Fruit fly (Drosophila melanogaster): ENCODE results near the gene Rac2.

Gene Rac2

DNA sequence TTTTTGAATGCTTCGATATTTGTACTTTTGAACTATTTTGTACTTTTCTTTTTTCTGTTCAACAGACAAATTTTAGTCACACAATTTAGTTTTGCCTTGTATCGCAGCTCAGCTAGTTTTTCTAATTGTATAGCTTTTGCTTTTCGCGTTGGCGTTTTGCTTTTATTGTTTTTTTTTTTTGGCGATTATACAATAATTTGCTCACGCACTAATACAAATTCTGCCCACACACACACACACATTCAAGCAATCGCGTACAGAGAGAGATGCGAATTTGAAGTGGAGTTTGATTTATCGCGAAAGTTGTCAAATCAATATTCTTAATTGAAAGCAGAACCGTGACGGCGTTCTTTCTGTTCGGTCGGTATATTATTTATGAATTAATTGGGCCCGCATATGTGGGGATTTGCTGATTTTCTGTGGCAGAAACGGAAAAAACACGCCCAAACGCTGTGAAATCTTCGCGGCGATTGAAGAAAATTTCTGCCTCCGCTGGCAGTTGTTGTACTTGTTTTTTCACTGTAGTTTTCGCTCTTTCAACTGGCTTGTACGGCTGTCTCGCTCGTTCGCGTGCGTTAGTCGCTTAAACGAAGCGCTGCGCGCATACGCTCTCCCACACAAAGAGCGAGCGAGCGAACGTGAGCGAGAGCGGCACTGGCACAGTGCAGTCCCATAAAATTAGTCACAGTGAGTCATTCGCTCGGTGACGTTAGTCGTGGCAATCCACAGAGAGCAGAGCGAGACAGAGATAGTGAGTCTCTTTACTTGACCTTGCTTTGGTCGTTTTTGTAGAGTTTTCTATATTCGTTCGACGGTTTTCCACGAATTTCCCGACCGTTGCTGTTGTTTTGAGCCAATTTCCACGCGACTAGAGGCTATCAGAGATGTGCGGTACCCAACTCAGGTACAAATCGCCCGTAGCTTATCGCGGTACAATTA is at the start of gene Rac2:
Rac2 (minus strand) TSS at position 476 of the 939 bp plus-strand sequence.
- no peak for TF ChIP-seq h (optimal IDR thresholded peaks at IDR 0.05)
- TF ChIP-seq Sin3A (optimal IDR thresholded peaks at IDR 0.05), result no peak
- TF ChIP-seq ttk (optimal IDR thresholded peaks at IDR 0.05), result no peak
- no peak for TF ChIP-seq psq (optimal IDR thresholded peaks at IDR 0.05)
- no peak for TF ChIP-seq insv (optimal IDR thresholded peaks at IDR 0.05)

DNA sequence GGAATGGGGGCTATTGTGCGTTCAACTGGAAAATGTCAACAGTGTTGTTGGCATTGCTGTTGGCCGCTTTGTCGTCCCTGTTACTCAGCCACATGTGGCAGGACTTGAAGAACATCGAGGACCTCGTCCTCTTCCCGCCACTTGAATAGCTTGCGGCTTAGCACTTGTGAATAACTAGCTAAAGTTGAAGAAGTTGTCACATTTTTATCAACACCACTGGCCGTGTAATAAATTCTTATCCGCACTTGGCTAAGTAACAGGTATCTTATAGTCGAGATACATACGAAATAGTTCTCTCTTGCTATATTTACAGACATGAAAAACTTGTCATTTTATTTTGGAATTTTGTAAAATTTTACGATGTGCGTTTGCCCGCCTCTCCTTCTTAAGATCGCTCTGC is 40.3 kb upstream of the Rac2 start, which contains the start of gene CG43292:
CG43292 (plus strand) TSS at position 301 of the 400 bp plus-strand sequence.
- TF ChIP-seq Sin3A (optimal IDR thresholded peaks at IDR 0.05) (no peak), h (optimal IDR thresholded peaks at IDR 0.05) (no peak), ttk (optimal IDR thresholded peaks at IDR 0.05) (no peak), insv (optimal IDR thresholded peaks at IDR 0.05) (no peak), Myc (optimal IDR thresholded peaks at IDR 0.05) (no peak), psq (optimal IDR thresholded peaks at IDR 0.05) (no peak)

DNA sequence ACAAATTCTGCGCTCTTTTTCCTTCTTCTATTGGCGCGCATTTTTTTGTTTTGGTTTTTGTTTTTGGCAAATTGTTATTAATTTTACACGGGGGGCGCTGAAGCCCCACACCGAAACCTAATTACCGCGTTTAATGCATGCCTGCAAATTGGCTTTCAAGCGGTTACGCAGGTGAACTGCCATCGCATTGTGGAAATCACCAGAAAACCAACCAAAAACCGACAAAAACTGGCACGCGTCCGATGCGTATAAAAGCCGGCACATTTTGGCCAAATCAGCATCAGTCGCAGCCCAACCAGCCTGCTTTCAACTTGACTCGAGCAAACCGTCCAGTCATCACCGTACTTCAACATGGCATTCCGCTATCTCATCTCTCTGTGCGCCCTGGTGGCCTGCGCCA is 36.3 kb upstream of the Rac2 start, which contains the start of gene CG8541:
CG8541 (plus strand) TSS at position 301 of the 400 bp plus-strand sequence.
- no peak for TF ChIP-seq h (optimal IDR thresholded peaks at IDR 0.05)

DNA sequence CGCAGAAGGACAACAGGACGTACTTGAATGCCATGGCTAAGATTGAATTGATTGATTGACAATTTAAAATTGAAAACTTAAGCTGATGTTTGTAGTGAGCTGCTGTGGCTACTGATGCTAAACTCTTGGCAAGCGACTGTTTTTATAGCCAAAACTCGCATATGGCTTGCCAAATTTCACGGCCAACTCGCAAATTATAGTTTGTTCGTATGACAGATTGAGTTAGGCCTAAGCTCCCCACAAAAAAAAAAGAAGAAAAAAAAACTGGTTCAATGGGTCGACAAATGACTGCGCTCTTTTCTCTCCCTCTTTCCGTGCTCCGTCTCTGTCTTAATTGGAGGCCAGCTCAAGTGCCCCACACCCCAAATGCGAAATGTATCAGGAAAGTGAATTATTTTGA is 35.2 kb upstream of the Rac2 start, which contains the start of gene CG8543:
CG8543 (minus strand) TSS at position 101 of the 400 bp plus-strand sequence.
- TF ChIP-seq Myc (optimal IDR thresholded peaks at IDR 0.05) (no peak), insv (optimal IDR thresholded peaks at IDR 0.05) (no peak), Sin3A (optimal IDR thresholded peaks at IDR 0.05) (no peak), ttk (optimal IDR thresholded peaks at IDR 0.05) (no peak), h (optimal IDR thresholded peaks at IDR 0.05) (no peak), psq (optimal IDR thresholded peaks at IDR 0.05) (no peak)

DNA sequence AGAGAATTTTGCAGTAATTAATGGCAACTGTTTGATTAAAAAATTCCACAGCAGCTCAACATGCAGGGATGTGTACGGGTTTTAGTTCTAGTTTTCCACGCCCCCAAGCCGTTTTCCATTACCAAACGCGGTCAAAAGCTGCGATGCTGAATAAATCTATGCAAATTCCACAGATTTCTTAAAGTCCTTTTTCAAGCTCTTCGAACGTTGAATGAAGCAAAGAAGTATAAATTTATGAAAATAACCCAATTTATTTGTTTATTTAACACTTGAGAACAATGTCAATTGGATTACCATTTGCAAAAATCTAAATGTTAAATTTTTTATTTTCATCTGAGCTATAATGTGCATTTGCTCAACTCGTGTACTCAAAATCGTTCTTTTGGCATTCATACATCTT is 30.2 kb upstream of the Rac2 start, which contains the start of the genes CG42660, CG42661 and Tsp66A:
CG42660 (plus strand) TSS at position 301 of the 400 bp plus-strand sequence.
CG42661 (plus strand) TSS at position 301 of the 400 bp plus-strand sequence.
Tsp66A (plus strand) TSS at position 301 of the 400 bp plus-strand sequence.
- TF ChIP-seq ttk (optimal IDR thresholded peaks at IDR 0.05) (no peak), Myc (optimal IDR thresholded peaks at IDR 0.05) (no peak), psq (optimal IDR thresholded peaks at IDR 0.05) (no peak), h (optimal IDR thresholded peaks at IDR 0.05) (no peak), insv (optimal IDR thresholded peaks at IDR 0.05) (no peak), Sin3A (optimal IDR thresholded peaks at IDR 0.05) (no peak)

DNA sequence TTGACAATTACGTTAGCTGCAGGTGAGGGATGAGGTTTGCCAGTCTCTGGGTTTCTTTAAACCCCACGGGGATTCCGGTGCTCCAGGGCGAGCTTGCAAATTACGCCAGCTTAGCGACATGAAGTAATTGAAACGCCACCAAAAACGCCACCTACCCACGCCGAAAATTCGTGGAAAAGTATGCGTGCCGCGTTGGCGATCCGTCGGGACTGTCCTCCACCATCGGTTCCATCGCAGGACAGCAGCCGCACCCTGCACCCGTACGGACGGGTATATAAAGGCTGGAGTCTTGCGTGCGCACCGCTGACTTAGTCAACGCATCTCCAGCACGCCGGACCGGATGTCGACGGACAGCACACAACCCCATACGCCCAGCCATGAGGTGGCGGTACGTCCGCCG is 20.9 kb upstream of the Rac2 start, which contains the start of gene ppk26:
ppk26 (plus strand) TSS at position 301 of the 400 bp plus-strand sequence.
- no peak for TF ChIP-seq insv (optimal IDR thresholded peaks at IDR 0.05)
- no peak for TF ChIP-seq Myc (optimal IDR thresholded peaks at IDR 0.05)
- TF ChIP-seq h (optimal IDR thresholded peaks at IDR 0.05), result no peak
- no peak for TF ChIP-seq psq (optimal IDR thresholded peaks at IDR 0.05)
- TF ChIP-seq Sin3A (optimal IDR thresholded peaks at IDR 0.05), result no peak
- TF ChIP-seq ttk (optimal IDR thresholded peaks at IDR 0.05), result no peak

DNA sequence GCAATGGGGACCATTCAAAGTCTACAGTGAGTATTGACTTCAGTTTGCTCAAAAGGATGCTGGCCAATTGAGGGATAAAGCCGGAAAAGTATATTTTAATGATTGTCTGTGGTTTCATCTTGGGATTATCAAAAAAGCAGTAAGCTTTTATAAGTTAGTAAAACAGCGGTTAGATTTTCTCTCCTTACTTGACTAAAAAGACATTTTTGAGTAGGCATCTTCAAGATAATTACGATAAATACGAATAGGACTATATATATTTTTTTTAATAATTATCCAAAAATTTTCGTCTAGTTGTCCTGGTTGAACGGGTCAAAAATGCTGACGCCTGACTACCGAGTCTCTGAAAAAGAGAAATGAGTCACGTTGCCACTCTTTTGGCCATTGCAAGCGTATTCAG is 15.6 kb upstream of the Rac2 start, which contains the start of gene CG33278:
CG33278 (plus strand) TSS at position 301 of the 400 bp plus-strand sequence.
- no peak for TF ChIP-seq ttk (optimal IDR thresholded peaks at IDR 0.05)
- no peak for TF ChIP-seq psq (optimal IDR thresholded peaks at IDR 0.05)
- no peak for TF ChIP-seq Myc (optimal IDR thresholded peaks at IDR 0.05)
- no peak for TF ChIP-seq Sin3A (optimal IDR thresholded peaks at IDR 0.05)
- no peak for TF ChIP-seq insv (optimal IDR thresholded peaks at IDR 0.05)
- TF ChIP-seq h (optimal IDR thresholded peaks at IDR 0.05), result no peak

DNA sequence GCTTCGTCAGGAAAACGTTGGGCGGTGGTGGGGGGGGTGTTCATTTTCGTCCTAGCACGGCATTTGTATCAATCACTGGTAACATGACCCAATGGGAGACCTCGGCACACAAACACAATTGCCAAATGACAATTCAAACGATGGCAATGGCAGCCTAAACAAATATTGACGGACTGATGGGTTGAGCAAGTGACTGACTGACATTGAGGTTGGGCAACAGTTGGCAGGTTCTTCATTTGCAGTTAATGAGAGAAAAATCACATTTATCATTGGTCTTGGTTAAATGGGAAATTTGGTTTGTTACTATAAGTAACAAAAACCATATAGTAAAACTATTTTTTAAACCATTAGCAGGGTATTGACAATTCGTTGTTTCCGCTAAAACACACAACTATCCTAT is 14.1 kb upstream of the Rac2 start:
- no peak for TF ChIP-seq insv (optimal IDR thresholded peaks at IDR 0.05)
- TF ChIP-seq psq (optimal IDR thresholded peaks at IDR 0.05), result no peak
- no peak for TF ChIP-seq Sin3A (optimal IDR thresholded peaks at IDR 0.05)
- TF ChIP-seq h (optimal IDR thresholded peaks at IDR 0.05), result no peak
- TF ChIP-seq ttk (optimal IDR thresholded peaks at IDR 0.05), result no peak
- TF ChIP-seq Myc (optimal IDR thresholded peaks at IDR 0.05), result no peak

DNA sequence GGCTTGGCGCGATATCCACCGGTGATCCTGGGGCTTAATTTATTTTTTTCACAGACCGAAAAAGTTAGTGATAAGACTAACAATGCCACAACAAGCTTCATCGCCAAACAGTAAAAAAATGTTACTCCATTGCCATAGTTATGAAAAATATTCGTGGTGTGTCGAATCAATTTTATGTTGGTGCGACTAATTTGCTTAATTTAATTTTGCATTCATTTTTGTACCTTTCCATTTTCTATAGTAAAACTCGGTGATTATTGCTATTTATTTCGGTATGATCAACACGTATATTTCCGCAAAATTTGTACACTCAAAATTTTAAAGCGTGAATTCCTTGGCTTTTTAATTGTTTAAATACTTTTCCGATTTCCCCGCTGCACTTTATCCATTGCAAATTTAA is 5.6 kb upstream of the Rac2 start, which contains the start of gene sphinx2:
sphinx2 (minus strand) TSS at position 101 of the 400 bp plus-strand sequence.
- TF ChIP-seq h (optimal IDR thresholded peaks at IDR 0.05), result no peak
- TF ChIP-seq insv (optimal IDR thresholded peaks at IDR 0.05), result no peak
- no peak for TF ChIP-seq ttk (optimal IDR thresholded peaks at IDR 0.05)
- no peak for TF ChIP-seq Myc (optimal IDR thresholded peaks at IDR 0.05)
- TF ChIP-seq psq (optimal IDR thresholded peaks at IDR 0.05), result no peak

DNA sequence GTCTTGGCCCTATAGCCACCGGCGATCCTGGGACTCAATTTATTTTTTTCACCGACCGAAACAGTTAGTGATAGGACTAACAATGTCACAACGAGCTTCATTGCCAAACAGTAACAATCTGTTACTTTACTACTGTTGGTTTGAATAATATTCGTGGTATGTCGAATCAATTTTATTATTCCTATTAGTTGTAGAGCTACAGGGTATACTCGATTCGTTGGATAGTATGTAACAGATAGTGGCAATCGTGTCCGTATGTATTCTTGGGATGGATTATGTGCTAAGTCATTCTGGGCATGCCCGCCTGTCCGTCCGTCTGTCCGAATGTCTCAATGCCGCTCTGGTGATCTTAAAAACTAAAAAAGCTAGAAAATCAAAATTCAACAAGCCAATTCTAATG is 4.3 kb upstream of the Rac2 start, which contains the start of gene sphinx1:
sphinx1 (minus strand) TSS at position 101 of the 400 bp plus-strand sequence.
- no peak for TF ChIP-seq Sin3A (optimal IDR thresholded peaks at IDR 0.05)
- TF ChIP-seq ttk (optimal IDR thresholded peaks at IDR 0.05), result no peak
- no peak for TF ChIP-seq psq (optimal IDR thresholded peaks at IDR 0.05)
- TF ChIP-seq insv (optimal IDR thresholded peaks at IDR 0.05), result no peak

DNA sequence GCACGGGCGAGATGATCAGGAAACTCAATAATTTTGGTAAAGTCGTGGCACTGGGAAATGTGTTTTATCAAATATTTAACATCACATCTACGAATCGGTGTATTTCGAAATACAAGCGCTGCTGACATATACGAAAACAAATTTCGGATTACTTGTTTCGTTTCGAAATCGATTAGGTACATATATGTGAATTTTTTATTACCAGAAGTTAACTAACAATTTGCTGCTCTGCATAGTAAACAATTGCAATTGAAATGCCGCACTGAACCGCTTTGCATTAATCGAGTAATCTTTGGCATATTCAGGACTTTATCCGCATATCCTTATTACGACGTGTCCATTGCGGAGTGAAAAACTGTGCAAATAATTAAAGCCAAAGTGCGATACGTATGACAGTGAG is 2.4 kb upstream of the Rac2 start, which contains the start of gene CG14835:
CG14835 (minus strand) TSS at position 101 of the 400 bp plus-strand sequence.
- TF ChIP-seq Sin3A (optimal IDR thresholded peaks at IDR 0.05) (no peak), ttk (optimal IDR thresholded peaks at IDR 0.05) (no peak), insv (optimal IDR thresholded peaks at IDR 0.05) (no peak), Myc (optimal IDR thresholded peaks at IDR 0.05) (no peak), h (optimal IDR thresholded peaks at IDR 0.05) (no peak), psq (optimal IDR thresholded peaks at IDR 0.05) (no peak)

DNA sequence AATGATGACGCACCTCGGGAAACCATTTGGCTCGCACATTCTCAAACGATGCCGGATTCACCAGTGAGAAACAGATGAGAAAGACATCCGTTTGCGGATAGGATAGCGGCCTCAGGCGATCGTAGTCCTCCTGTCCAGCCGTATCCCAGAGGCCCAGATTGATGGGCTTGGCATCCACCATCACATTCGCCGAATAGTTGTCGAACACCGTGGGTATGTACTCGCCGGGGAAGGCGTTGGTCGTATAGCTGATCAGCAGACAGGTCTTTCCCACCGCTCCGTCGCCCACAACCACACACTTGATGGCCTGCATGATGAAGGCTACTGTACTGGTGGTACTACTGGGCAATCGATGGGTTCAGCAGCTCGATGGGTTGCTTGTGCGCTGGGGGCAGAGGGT is 792 bp downstream of the Rac2 start:
- TF ChIP-seq psq (optimal IDR thresholded peaks at IDR 0.05) (no peak), Sin3A (optimal IDR thresholded peaks at IDR 0.05) (no peak), ttk (optimal IDR thresholded peaks at IDR 0.05) (no peak), insv (optimal IDR thresholded peaks at IDR 0.05) (no peak), Myc (optimal IDR thresholded peaks at IDR 0.05) (no peak), h (optimal IDR thresholded peaks at IDR 0.05) (no peak)

Data from Kc167 (cell line).